Worm (Caenorhabditis elegans): ENCODE data around the gene nlp-68.

Gene nlp-68

ce11 chrIII:10534191-10534590 is 4.8 kb downstream of the nlp-68 start:
- TF ChIP-seq hnd-1 (tag; optimal IDR thresholded peaks at IDR 0.05) (no peak), B0310.2 (tag; optimal IDR thresholded peaks at IDR 0.05) (no peak), ets-7 (tag; optimal IDR thresholded peaks at IDR 0.05) (no peak), ceh-36 (tag; optimal IDR thresholded peaks at IDR 0.05) (no peak), flt-1 (GFP tag; IDR thresholded peaks at IDR 0.05) (no peak), aly-1 (tag; optimal IDR thresholded peaks at IDR 0.05) (no peak), ceh-13 (GFP tag; optimal IDR thresholded peaks at IDR 0.05) (no peak), pes-1 (GFP tag; IDR thresholded peaks at IDR 0.05) (no peak), scrt-1 (GFP tag; IDR thresholded peaks at IDR 0.05) (no peak), tbx-11 (GFP tag; IDR thresholded peaks at IDR 0.05) (no peak), F13C5.2 (tag; optimal IDR thresholded peaks at IDR 0.05) (no peak), tbx-37 (GFP tag; conservative IDR thresholded peaks at IDR 0.05) (no peak), hmg-4 (GFP tag; optimal IDR thresholded peaks at IDR 0.05) (no peak), tra-4 (tag; optimal IDR thresholded peaks at IDR 0.05) (no peak), ama-1 (optimal IDR thresholded peaks at IDR 0.05) (no peak), hmbx-1 (tag; optimal IDR thresholded peaks at IDR 0.05) (no peak)

ce11 chrIII:10533310-10533709 is 5.7 kb downstream of the nlp-68 start:
- TF ChIP-seq ceh-36 (tag; optimal IDR thresholded peaks at IDR 0.05) (no peak), hnd-1 (tag; optimal IDR thresholded peaks at IDR 0.05) (no peak), tbx-37 (GFP tag; conservative IDR thresholded peaks at IDR 0.05) (no peak), tbx-11 (GFP tag; IDR thresholded peaks at IDR 0.05) (no peak), ama-1 (optimal IDR thresholded peaks at IDR 0.05) (no peak), B0310.2 (tag; optimal IDR thresholded peaks at IDR 0.05) (no peak), hmbx-1 (tag; optimal IDR thresholded peaks at IDR 0.05) (no peak), scrt-1 (GFP tag; IDR thresholded peaks at IDR 0.05) (no peak), flt-1 (GFP tag; IDR thresholded peaks at IDR 0.05) (no peak), ceh-13 (GFP tag; optimal IDR thresholded peaks at IDR 0.05) (no peak), hmg-4 (GFP tag; optimal IDR thresholded peaks at IDR 0.05) (no peak), pes-1 (GFP tag; IDR thresholded peaks at IDR 0.05) (no peak), ets-7 (tag; optimal IDR thresholded peaks at IDR 0.05) (no peak), tra-4 (tag; optimal IDR thresholded peaks at IDR 0.05) (no peak), F13C5.2 (tag; optimal IDR thresholded peaks at IDR 0.05) (no peak), sea-1 (GFP tag; conservative IDR thresholded peaks at IDR 0.05) (no peak), aly-1 (tag; optimal IDR thresholded peaks at IDR 0.05) (no peak)

ce11 chrIII:10527446-10527845 is 11.5 kb downstream of the nlp-68 start:
- TF ChIP-seq F13C5.2 (tag; optimal IDR thresholded peaks at IDR 0.05): no peak
- no peak for TF ChIP-seq ceh-13 (GFP tag; optimal IDR thresholded peaks at IDR 0.05)

- TF ChIP-seq F13C5.2 (tag; optimal IDR thresholded peaks at IDR 0.05) (no peak), scrt-1 (GFP tag; IDR thresholded peaks at IDR 0.05) (no peak), tra-4 (tag; optimal IDR thresholded peaks at IDR 0.05) (no peak), sea-1 (GFP tag; conservative IDR thresholded peaks at IDR 0.05) (no peak), tbx-11 (GFP tag; IDR thresholded peaks at IDR 0.05) (no peak), tbx-37 (GFP tag; conservative IDR thresholded peaks at IDR 0.05) (no peak)
Observed at ce11 chrIII:10525927-10526326, 13.0 kb downstream of the nlp-68 start.

ce11 chrIII:10524823-10525222 is 14.1 kb downstream of the nlp-68 start:
- TF ChIP-seq scrt-1 (GFP tag; IDR thresholded peaks at IDR 0.05): no peak
- no peak for TF ChIP-seq aly-1 (tag; optimal IDR thresholded peaks at IDR 0.05)
- TF ChIP-seq ets-7 (tag; optimal IDR thresholded peaks at IDR 0.05): no peak
- TF ChIP-seq hmg-4 (GFP tag; optimal IDR thresholded peaks at IDR 0.05): no peak
- TF ChIP-seq tbx-11 (GFP tag; IDR thresholded peaks at IDR 0.05): no peak
- TF ChIP-seq flt-1 (GFP tag; IDR thresholded peaks at IDR 0.05): no peak
- TF ChIP-seq ama-1 (optimal IDR thresholded peaks at IDR 0.05): no peak
- TF ChIP-seq B0310.2 (tag; optimal IDR thresholded peaks at IDR 0.05): no peak
- TF ChIP-seq sea-1 (GFP tag; conservative IDR thresholded peaks at IDR 0.05): no peak
- no peak for TF ChIP-seq ceh-13 (GFP tag; optimal IDR thresholded peaks at IDR 0.05)

ce11 chrIII:10523025-10523424 is 15.9 kb downstream of the nlp-68 start:
- TF ChIP-seq aly-1 (tag; optimal IDR thresholded peaks at IDR 0.05): no peak
- TF ChIP-seq pes-1 (GFP tag; IDR thresholded peaks at IDR 0.05): no peak
- no peak for TF ChIP-seq hmg-4 (GFP tag; optimal IDR thresholded peaks at IDR 0.05)
- no peak for TF ChIP-seq tra-4 (tag; optimal IDR thresholded peaks at IDR 0.05)
- no peak for TF ChIP-seq ceh-36 (tag; optimal IDR thresholded peaks at IDR 0.05)
- TF ChIP-seq ceh-13 (GFP tag; optimal IDR thresholded peaks at IDR 0.05): no peak
- TF ChIP-seq F13C5.2 (tag; optimal IDR thresholded peaks at IDR 0.05): no peak
- no peak for TF ChIP-seq B0310.2 (tag; optimal IDR thresholded peaks at IDR 0.05)

- no peak for TF ChIP-seq ceh-13 (GFP tag; optimal IDR thresholded peaks at IDR 0.05)
- peak; percentile 82 for TF ChIP-seq ceh-36 (tag; optimal IDR thresholded peaks at IDR 0.05)
- no peak for TF ChIP-seq tbx-37 (GFP tag; conservative IDR thresholded peaks at IDR 0.05)
- TF ChIP-seq B0310.2 (tag; optimal IDR thresholded peaks at IDR 0.05): no peak
Observed at ce11 chrIII:10521219-10521618, 17.7 kb downstream of the nlp-68 start.

ce11 chrIII:10520523-10520922 is 18.4 kb downstream of the nlp-68 start, which contains the start of gene unc-49:
unc-49 (plus strand) TSS chrIII:10520762.
- TF ChIP-seq ets-7 (tag; optimal IDR thresholded peaks at IDR 0.05): no peak
- TF ChIP-seq tra-4 (tag; optimal IDR thresholded peaks at IDR 0.05): no peak
- no peak for TF ChIP-seq tbx-37 (GFP tag; conservative IDR thresholded peaks at IDR 0.05)
- TF ChIP-seq ceh-36 (tag; optimal IDR thresholded peaks at IDR 0.05): no peak
- no peak for TF ChIP-seq F13C5.2 (tag; optimal IDR thresholded peaks at IDR 0.05)
- no peak for TF ChIP-seq B0310.2 (tag; optimal IDR thresholded peaks at IDR 0.05)
- TF ChIP-seq scrt-1 (GFP tag; IDR thresholded peaks at IDR 0.05): no peak
- TF ChIP-seq aly-1 (tag; optimal IDR thresholded peaks at IDR 0.05): no peak
- no peak for TF ChIP-seq flt-1 (GFP tag; IDR thresholded peaks at IDR 0.05)
- TF ChIP-seq ceh-13 (GFP tag; optimal IDR thresholded peaks at IDR 0.05): no peak
- no peak for TF ChIP-seq hmg-4 (GFP tag; optimal IDR thresholded peaks at IDR 0.05)
